Worm (Caenorhabditis elegans): ENCODE data around the gene duo-1.

ce11 chrV:11545227-11545626 is 9.2 kb upstream of the duo-1 start, which contains the start of gene F38B7.10:
- TF ChIP-seq hlh-4 (tag; optimal IDR thresholded peaks at IDR 0.05) (no peak), grh-1 (GFP tag; IDR thresholded peaks at IDR 0.05) (no peak), lin-15B (tag; optimal IDR thresholded peaks at IDR 0.05) (no peak), alr-1 (tag; optimal IDR thresholded peaks at IDR 0.05; ENCODE audit: borderline replicate concordance) (no peak)

All from whole organism, L1 larva.